Fruit fly (Drosophila melanogaster) whole organism, embryonic: ENCODE results near the gene CG46523.

ENCODE experiments used
- CG10209 ChIP-seq: fragments of 200-800 bp; sonication (Bioruptor generic); optimal IDR thresholded peaks from 3 replicates; lab custom pipeline; 2017; ENCODE audit warnings: missing biosample characterization, mild to moderate bottlenecking, missing genetic modification characterization, missing genetic modification reagents
- CG1024 ChIP-seq: fragments of 200-800 bp; sonication (Bioruptor generic); IDR thresholded peaks from 2 replicates; pipeline ENCODE4 v1.3.6; 2022; ENCODE audit warnings: missing biosample characterization, missing genetic modification characterization
- CG11723 ChIP-seq: fragments of 200-800 bp; sonication (Bioruptor generic); optimal IDR thresholded peaks from 2 replicates; lab custom pipeline; 2017; ENCODE audit warnings: missing biosample characterization, mild to moderate bottlenecking, missing genetic modification characterization
- CG12744 ChIP-seq: fragments of 200-800 bp; sonication (Bioruptor generic); optimal IDR thresholded peaks from 2 replicates; lab custom pipeline; 2016; ENCODE audit warnings: missing biosample characterization, missing genetic modification characterization
- CG13775 ChIP-seq: fragments of 200-800 bp; sonication (Bioruptor generic); optimal IDR thresholded peaks from 3 replicates; lab custom pipeline; 2017; ENCODE audit warnings: missing biosample characterization, mild to moderate bottlenecking, missing genetic modification characterization
- CG14050 ChIP-seq: fragments of 200-800 bp; sonication (Bioruptor generic); IDR thresholded peaks from 3 replicates; pipeline ENCODE4 v1.3.6; 2022; ENCODE audit warnings: missing biosample characterization, missing genetic modification characterization
- CG17186 ChIP-seq: fragments of 200-800 bp; sonication (Bioruptor generic); optimal IDR thresholded peaks from 3 replicates; lab custom pipeline; 2017; ENCODE audit warnings: missing biosample characterization, missing genetic modification reagents, missing genetic modification characterization
- CG17829 ChIP-seq: fragments of 200-800 bp; optimal IDR thresholded peaks from 2 replicates; lab custom pipeline; 2019; ENCODE audit warnings: missing biosample characterization, mild to moderate bottlenecking, missing genetic modification characterization, moderate library complexity
- CG2889 ChIP-seq: fragments of 200-800 bp; sonication (Bioruptor generic); IDR thresholded peaks from 3 replicates; pipeline ENCODE4 v1.3.6; 2022; ENCODE audit warnings: missing biosample characterization, missing genetic modification characterization
- CG31365 ChIP-seq: fragments of 200-800 bp; sonication (Bioruptor generic); optimal IDR thresholded peaks from 2 replicates; lab custom pipeline; 2018; ENCODE audit warnings: missing biosample characterization, mild to moderate bottlenecking, missing genetic modification characterization
- CG31388 ChIP-seq: fragments of 200-800 bp; sonication (Bioruptor generic); optimal IDR thresholded peaks from 2 replicates; lab custom pipeline; 2016; ENCODE audit warnings: missing biosample characterization, missing genetic modification characterization
- CG32767 ChIP-seq: fragments of 200-800 bp; sonication (Bioruptor generic); IDR thresholded peaks from 2 replicates; pipeline ENCODE4 v1.3.6; 2022; ENCODE audit warnings: missing biosample characterization, missing genetic modification characterization
- CG3838 ChIP-seq: fragments of 200-800 bp; sonication (Bioruptor generic); optimal IDR thresholded peaks from 3 replicates; lab custom pipeline; 2016; ENCODE audit warnings: missing biosample characterization, missing genetic modification characterization
- CG4360 ChIP-seq: fragments of 200-800 bp; sonication (Bioruptor generic); IDR thresholded peaks from 2 replicates; pipeline ENCODE4 v1.3.6; 2022; ENCODE audit warnings: missing biosample characterization, missing genetic modification characterization
- CG43689 ChIP-seq: fragments of 200-800 bp; sonication (Bioruptor generic); IDR thresholded peaks from 2 replicates; pipeline ENCODE4 v1.3.6; 2022; ENCODE audit warnings: missing biosample characterization, missing genetic modification characterization
- CG5245 ChIP-seq: fragments of 200-800 bp; sonication (Bioruptor generic); optimal IDR thresholded peaks from 3 replicates; lab custom pipeline; 2016; ENCODE audit warnings: missing biosample characterization, missing genetic modification characterization
- CG8388 ChIP-seq: fragments of 200-800 bp; sonication (Bioruptor generic); optimal IDR thresholded peaks from 2 replicates; lab custom pipeline; 2019; ENCODE audit warnings: missing biosample characterization, mild to moderate bottlenecking, missing genetic modification characterization, moderate library complexity
- HmgD ChIP-seq: fragments of 200-800 bp; sonication (Bioruptor generic); optimal IDR thresholded peaks from 3 replicates; lab custom pipeline; 2016; ENCODE audit warnings: missing biosample characterization, missing genetic modification characterization
- Lim3 ChIP-seq: fragments of 200-800 bp; sonication (Bioruptor generic); IDR thresholded peaks from 2 replicates; pipeline ENCODE4 v1.3.6; 2022; ENCODE audit warnings: missing biosample characterization, missing genetic modification characterization
- MBD-R2 ChIP-seq: fragments of 200-800 bp; sonication (Bioruptor generic); IDR thresholded peaks from 2 replicates; pipeline ENCODE4 v1.3.6; 2022; ENCODE audit warnings: missing biosample characterization, missing genetic modification characterization
- Max ChIP-seq: fragments of 200-800 bp; sonication (Bioruptor generic); optimal IDR thresholded peaks from 2 replicates; lab custom pipeline; 2016; ENCODE audit warnings: missing biosample characterization, mild to moderate bottlenecking, missing genetic modification characterization
- Mes4 ChIP-seq: fragments of 200-800 bp; sonication (Bioruptor generic); optimal IDR thresholded peaks from 2 replicates; lab custom pipeline; 2016; ENCODE audit warnings: missing biosample characterization, missing genetic modification characterization
- NC2α ChIP-seq: fragments of 200-800 bp; sonication (Bioruptor generic); optimal IDR thresholded peaks from 2 replicates; lab custom pipeline; 2016; ENCODE audit warnings: missing biosample characterization, missing genetic modification characterization
- Neu2 ChIP-seq: fragments of 200-800 bp; sonication (Bioruptor generic); optimal IDR thresholded peaks from 3 replicates; lab custom pipeline; 2016; ENCODE audit warnings: missing biosample characterization, missing genetic modification characterization, borderline replicate concordance
- Nf-YA ChIP-seq: fragments of 200-800 bp; sonication (Bioruptor generic); IDR thresholded peaks from 2 replicates; pipeline ENCODE4 v1.3.6; 2022; ENCODE audit warnings: missing biosample characterization, missing genetic modification characterization
- ac ChIP-seq: fragments of 200-800 bp; sonication (Bioruptor generic); optimal IDR thresholded peaks from 3 replicates; lab custom pipeline; 2017; ENCODE audit warnings: missing biosample characterization, mild to moderate bottlenecking, missing genetic modification characterization
- ap ChIP-seq: fragments of 200-800 bp; sonication (Bioruptor generic); IDR thresholded peaks from 2 replicates; pipeline ENCODE4 v1.3.6; 2022; ENCODE audit warnings: missing biosample characterization, missing genetic modification characterization
- cas ChIP-seq: fragments of 200-800 bp; sonication (Bioruptor generic); IDR thresholded peaks from 2 replicates; pipeline ENCODE4 v1.3.6; 2022; ENCODE audit warnings: missing biosample characterization, missing genetic modification characterization
- cato ChIP-seq: fragments of 200-800 bp; sonication (Bioruptor generic); optimal IDR thresholded peaks from 2 replicates; lab custom pipeline; 2016; ENCODE audit warnings: missing biosample characterization, missing genetic modification characterization, borderline replicate concordance
- chinmo ChIP-seq: fragments of 200-800 bp; sonication (Bioruptor generic); IDR thresholded peaks from 4 replicates; pipeline ENCODE4 v1.3.6; 2022; ENCODE audit warnings: missing biosample characterization, missing genetic modification characterization; ENCODE audit not compliant: partially characterized antibody
- chn ChIP-seq: fragments of 200-800 bp; sonication (Bioruptor generic); optimal IDR thresholded peaks from 2 replicates; lab custom pipeline; 2016; ENCODE audit warnings: missing biosample characterization, missing genetic modification characterization
- ci ChIP-seq: fragments of 200-800 bp; sonication (Bioruptor generic); IDR thresholded peaks from 3 replicates; pipeline ENCODE4 v1.3.6; 2022; ENCODE audit warnings: missing biosample characterization, missing genetic modification characterization
- crol ChIP-seq: fragments of 200-800 bp; sonication (Bioruptor generic); IDR thresholded peaks from 2 replicates; pipeline ENCODE4 v1.3.6; 2022; ENCODE audit warnings: missing biosample characterization, missing genetic modification characterization
- da ChIP-seq: fragments of 200-800 bp; sonication (Bioruptor generic); optimal IDR thresholded peaks from 2 replicates; lab custom pipeline; 2016; ENCODE audit warnings: missing biosample characterization, missing genetic modification characterization
- disco-r ChIP-seq: fragments of 200-800 bp; sonication (Bioruptor generic); optimal IDR thresholded peaks from 2 replicates; lab custom pipeline; 2016; ENCODE audit warnings: missing biosample characterization, missing genetic modification characterization
- dmrt11E ChIP-seq: fragments of 200-800 bp; sonication (Bioruptor generic); optimal IDR thresholded peaks from 3 replicates; lab custom pipeline; 2018; ENCODE audit warnings: missing biosample characterization, mild to moderate bottlenecking, missing genetic modification characterization, moderate library complexity
- dysf ChIP-seq: fragments of 200-800 bp; sonication (Bioruptor generic); IDR thresholded peaks from 3 replicates; pipeline ENCODE4 v1.3.6; 2022; ENCODE audit warnings: missing biosample characterization, missing genetic modification characterization
- fd102C ChIP-seq: fragments of 200-800 bp; sonication (Bioruptor generic); optimal IDR thresholded peaks from 2 replicates; lab custom pipeline; 2018; ENCODE audit warnings: missing biosample characterization, mild to moderate bottlenecking, missing genetic modification characterization, moderate library complexity
- fd64A ChIP-seq: fragments of 200-800 bp; sonication (Bioruptor generic); optimal IDR thresholded peaks from 3 replicates; lab custom pipeline; 2018; ENCODE audit warnings: missing biosample characterization, mild to moderate bottlenecking, missing genetic modification characterization
- hb ChIP-seq: fragments of 200-800 bp; sonication (Bioruptor generic); IDR thresholded peaks from 3 replicates; pipeline ENCODE4 v1.3.6; 2022; ENCODE audit warnings: missing biosample characterization, missing genetic modification characterization; ENCODE audit not compliant: partially characterized antibody
- lola ChIP-seq, 3 experiments: fragments of >200 bp in 2 of 3; fragments of 200-800 bp in 1 of 3; sonication (Bioruptor generic) in 1 of 3; optimal IDR thresholded peaks; 2 replicates each; lab custom pipeline; 2017 to 2019; ENCODE audit warnings: missing biosample characterization in 3 of 3, missing genetic modification characterization in 3 of 3, mild to moderate bottlenecking in 1 of 3, moderate library complexity in 1 of 3
- nerfin-1 ChIP-seq: fragments of 200-800 bp; sonication (Bioruptor generic); optimal IDR thresholded peaks from 3 replicates; lab custom pipeline; 2019; ENCODE audit warnings: missing biosample characterization, mild to moderate bottlenecking, missing genetic modification characterization, moderate library complexity
- nom ChIP-seq: fragments of 200-800 bp; sonication (Bioruptor generic); optimal IDR thresholded peaks from 2 replicates; lab custom pipeline; 2017; ENCODE audit warnings: missing biosample characterization, missing genetic modification characterization, mild to moderate bottlenecking, moderate library complexity, missing genetic modification reagents
- otp ChIP-seq: fragments of 200-800 bp; sonication (Bioruptor generic); IDR thresholded peaks from 3 replicates; pipeline ENCODE4, ENCODE4 v1.3.6; 2022; ENCODE audit warnings: missing biosample characterization, missing genetic modification characterization
- pnt ChIP-seq: fragments of 200-800 bp; sonication (Bioruptor generic); optimal IDR thresholded peaks from 3 replicates; lab custom pipeline; 2016; ENCODE audit warnings: missing biosample characterization, missing genetic modification characterization
- salm ChIP-seq: fragments of 200-800 bp; sonication (Bioruptor generic); optimal IDR thresholded peaks from 2 replicates; lab custom pipeline; 2018; ENCODE audit warnings: missing biosample characterization, mild to moderate bottlenecking, missing genetic modification characterization
- ssp ChIP-seq: fragments of 200-800 bp; sonication (Bioruptor generic); IDR thresholded peaks from 2 replicates; pipeline ENCODE4 v1.3.6; 2022; ENCODE audit warnings: missing biosample characterization, missing genetic modification characterization
- tio ChIP-seq: fragments of 200-800 bp; sonication (Bioruptor generic); optimal IDR thresholded peaks from 2 replicates; lab custom pipeline; 2017; ENCODE audit warnings: missing biosample characterization, missing genetic modification characterization, inconsistent platforms
- tup ChIP-seq: fragments of 200-800 bp; sonication (Bioruptor generic); optimal IDR thresholded peaks from 2 replicates; lab custom pipeline; 2016; ENCODE audit warnings: missing biosample characterization, mild to moderate bottlenecking, missing genetic modification characterization, moderate library complexity
- twi ChIP-seq: fragments of 200-800 bp; optimal IDR thresholded peaks from 2 replicates; lab custom pipeline; 2019; ENCODE audit warnings: missing biosample characterization, mild to moderate bottlenecking, missing genetic modification characterization, moderate library complexity

Gene CG46523

dm6 chr3L:1967452-1968310 is 28.8 kb upstream of the CG46523 start (continued):
- TF ChIP-seq fd102C (GFP tag; lab: Kevin White, UChicago) (no peak), CG10209 (GFP tag; lab: Kevin White, UChicago) (no peak), twi (tag; lab: Kevin White, UChicago) (no peak), disco-r (GFP tag; lab: Kevin White, UChicago) (no peak), CG32767 (GFP tag; lab: Robert Waterston, UW) (no peak), nom (peak; percentile 40), Nf-YA (GFP tag; lab: Robert Waterston, UW) (no peak), chinmo (GFP tag; lab: Robert Waterston, UW) (0 out of 4 replicates have a peak, but pooled peaks have one; percentile 81), crol (GFP tag; lab: Robert Waterston, UW) (peak; percentile 61; the same call in 1 of the 2 replicates), CG1024 (GFP tag; lab: Robert Waterston, UW) (no peak), CG31365 (tag; lab: Kevin White, UChicago) (no peak), cato (GFP tag; lab: Kevin White, UChicago) (no peak), Neu2 (no peak), CG17186 (no peak), CG14050 (no peak), CG43689 (GFP tag; lab: Robert Waterston, UW) (no peak), dysf (GFP tag; lab: Robert Waterston, UW) (no peak), CG3838 (GFP tag; lab: Kevin White, UChicago) (no peak), CG4360 (GFP tag; lab: Robert Waterston, UW) (no peak), otp (GFP tag; lab: Robert Waterston, UW) (no peak), MBD-R2 (GFP tag; lab: Robert Waterston, UW) (no peak), dmrt11E (no peak), lola (GFP tag; optimal IDR thresholded peaks at IDR 0.05; lab: Kevin White, UChicago) (no peak), CG17829 (tag; lab: Kevin White, UChicago) (no peak), cas (no peak), CG2889 (no peak), tio (GFP tag; lab: Kevin White, UChicago) (no peak), ac (GFP tag; lab: Kevin White, UChicago) (no peak), hb (GFP tag; lab: Robert Waterston, UW) (no peak), CG12744 (GFP tag; lab: Kevin White, UChicago) (no peak), Mes4 (GFP tag; lab: Kevin White, UChicago) (no peak), chn (GFP tag; lab: Kevin White, UChicago) (no peak), ssp (no peak), HmgD (no peak), CG13775 (GFP tag; lab: Kevin White, UChicago) (no peak), NC2α (GFP tag; lab: Kevin White, UChicago) (no peak), Max (no peak), pnt (GFP tag; lab: Kevin White, UChicago) (no peak), CG31388 (GFP tag; lab: Kevin White, UChicago) (no peak), fd64A (GFP tag; lab: Kevin White, UChicago) (no peak), CG8388 (no peak), da (GFP tag; lab: Kevin White, UChicago) (no peak), ci (GFP tag; lab: Robert Waterston, UW) (no peak), Lim3 (GFP tag; lab: Robert Waterston, UW) (no peak), ap (GFP tag; lab: Robert Waterston, UW) (no peak), CG5245 (no peak), nerfin-1 (no peak), CG11723 (no peak), salm (tag; lab: Kevin White, UChicago) (no peak), tup (no peak)
